Worm (Caenorhabditis elegans) whole organism, young adult: ENCODE data around the gene F44E2.8.

Source experiments
- B0336.3 ChIP-seq: fragments of 200-800 bp; sonication (Bioruptor generic); IDR thresholded peaks from 2 replicates; pipeline ENCODE4 v1.3.6; 2022; ENCODE audit warnings: missing genetic modification characterization, missing compliant biosample characterization
- C06A6.2 ChIP-seq: fragments of 200-800 bp; sonication (Bioruptor generic); conservative IDR thresholded peaks from 2 replicates; pipeline ENCODE4 v1.3.6; 2022; ENCODE audit warnings: missing genetic modification characterization, missing compliant biosample characterization
- F10E7.11 ChIP-seq: sonication (generic microtip); optimal IDR thresholded peaks from 2 replicates; lab custom pipeline; 2017; ENCODE audit warnings: mild to moderate bottlenecking, missing genetic modification characterization, moderate library complexity, missing compliant biosample characterization
- F22D6.2 ChIP-seq: sonication (generic microtip); optimal IDR thresholded peaks from 2 replicates; lab custom pipeline; 2016; ENCODE audit warnings: mild to moderate bottlenecking, missing genetic modification characterization, missing compliant biosample characterization
- F37B4.10 ChIP-seq: fragments of 200-800 bp; sonication (Bioruptor generic); IDR thresholded peaks from 2 replicates; pipeline ENCODE4 v1.3.6; 2022; ENCODE audit warnings: missing genetic modification characterization, missing compliant biosample characterization
- F57A8.1 ChIP-seq: fragments of 200-800 bp; sonication (Bioruptor generic); optimal IDR thresholded peaks from 2 replicates; lab custom pipeline; 2018; ENCODE audit warnings: mild to moderate bottlenecking, missing genetic modification characterization, moderate library complexity, missing compliant biosample characterization
- F57C9.4 ChIP-seq: sonication (generic microtip); optimal IDR thresholded peaks from 2 replicates; lab custom pipeline; 2017; ENCODE audit warnings: mild to moderate bottlenecking, missing genetic modification characterization, missing compliant biosample characterization
- K12H6.12 ChIP-seq: fragments of 200-800 bp; sonication (Bioruptor generic); optimal IDR thresholded peaks from 2 replicates; lab custom pipeline; 2018; ENCODE audit warnings: mild to moderate bottlenecking, missing genetic modification characterization, missing compliant biosample characterization
- ZK185.1 ChIP-seq: sonication (generic microtip); optimal IDR thresholded peaks from 2 replicates; lab custom pipeline; 2016; ENCODE audit warnings: mild to moderate bottlenecking, missing genetic modification characterization, missing compliant biosample characterization; ENCODE audit not compliant: poor library complexity, severe bottlenecking
- akir-1 ChIP-seq: fragments of 200-800 bp; sonication (Bioruptor generic); optimal IDR thresholded peaks from 2 replicates; lab custom pipeline; 2018; ENCODE audit warnings: mild to moderate bottlenecking, missing genetic modification characterization, moderate library complexity, missing compliant biosample characterization
- ama-1 ChIP-seq, 3 experiments: fragments of 150-350 bp in 1 of 3; sonication (generic microtip) in 2 of 3; optimal IDR thresholded peaks; 2 replicates each; lab custom pipeline; 2014 to 2018; ENCODE audit warnings: missing biosample characterization in 2 of 3, missing genetic modification characterization in 2 of 3, missing genetic modification reagents in 2 of 3
- atf-7 ChIP-seq: sonication (generic microtip); optimal IDR thresholded peaks from 2 replicates; lab custom pipeline; 2017; ENCODE audit warnings: mild to moderate bottlenecking, missing genetic modification characterization, missing compliant biosample characterization
- athp-1 ChIP-seq: sonication (generic microtip); optimal IDR thresholded peaks from 2 replicates; lab custom pipeline; 2017; ENCODE audit warnings: mild to moderate bottlenecking, missing genetic modification characterization, missing compliant biosample characterization
- attf-3 ChIP-seq: fragments of 200-800 bp; sonication (Bioruptor generic); conservative IDR thresholded peaks from 2 replicates; pipeline ENCODE4 v1.3.6; 2022; ENCODE audit warnings: missing genetic modification reagents, missing genetic modification characterization, missing compliant biosample characterization
- attf-5 ChIP-seq: fragments of 200-800 bp; sonication (Bioruptor generic); optimal IDR thresholded peaks from 2 replicates; lab custom pipeline; 2018; ENCODE audit warnings: mild to moderate bottlenecking, missing genetic modification characterization, missing compliant biosample characterization
- cebp-1 ChIP-seq, 2 experiments: fragments of 200-800 bp in 1 of 2; sonication (Bioruptor generic) in 1 of 2; sonication (generic microtip) in 1 of 2; IDR thresholded peaks in 1 of 2; optimal IDR thresholded peaks in 1 of 2; 2 replicates each; pipeline versions ENCODE4 v1.3.6 to Lab custom; 2017 to 2022; ENCODE audit warnings: missing compliant biosample characterization in 2 of 2, missing genetic modification characterization in 2 of 2, mild to moderate bottlenecking in 1 of 2, missing genetic modification reagents in 1 of 2, moderate library complexity in 1 of 2
- ceh-100 ChIP-seq: fragments of 200-800 bp; sonication (Bioruptor generic); IDR thresholded peaks from 2 replicates; pipeline ENCODE4 v1.3.6; 2022; ENCODE audit warnings: missing genetic modification reagents, missing genetic modification characterization, missing compliant biosample characterization
- ceh-27 ChIP-seq: fragments of 200-800 bp; sonication (Bioruptor generic); optimal IDR thresholded peaks from 2 replicates; lab custom pipeline; 2018; ENCODE audit warnings: mild to moderate bottlenecking, missing genetic modification characterization, moderate library complexity, missing compliant biosample characterization
- chd-7 ChIP-seq: sonication (generic microtip); optimal IDR thresholded peaks from 2 replicates; lab custom pipeline; 2016; ENCODE audit warnings: mild to moderate bottlenecking, missing genetic modification characterization, moderate library complexity, missing compliant biosample characterization
- dox-1 ChIP-seq: fragments of 200-800 bp; sonication (Bioruptor generic); IDR thresholded peaks from 2 replicates; pipeline ENCODE4 v1.3.6; 2022; ENCODE audit warnings: missing genetic modification reagents, missing genetic modification characterization, missing compliant biosample characterization
- egl-18 ChIP-seq: fragments of 200-800 bp; sonication (Bioruptor generic); IDR thresholded peaks from 2 replicates; pipeline ENCODE4 v1.3.6; 2022; ENCODE audit warnings: missing genetic modification reagents, missing genetic modification characterization, missing compliant biosample characterization
- egrh-3 ChIP-seq: fragments of 200-800 bp; sonication (Bioruptor generic); IDR thresholded peaks from 2 replicates; pipeline ENCODE4 v1.3.6; 2022; ENCODE audit warnings: missing genetic modification reagents, missing genetic modification characterization, missing compliant biosample characterization
- ekl-4 ChIP-seq: fragments of 200-800 bp; sonication (Bioruptor generic); IDR thresholded peaks from 2 replicates; pipeline ENCODE4 v1.3.6; 2022; ENCODE audit warnings: missing genetic modification reagents, missing genetic modification characterization, missing compliant biosample characterization
- ets-4 ChIP-seq: fragments of 200-800 bp; sonication (Bioruptor generic); optimal IDR thresholded peaks from 2 replicates; lab custom pipeline; 2018; ENCODE audit warnings: mild to moderate bottlenecking, missing genetic modification characterization, missing compliant biosample characterization
- gei-17 ChIP-seq: fragments of 200-800 bp; sonication (Bioruptor generic); optimal IDR thresholded peaks from 2 replicates; lab custom pipeline; 2018; ENCODE audit warnings: mild to moderate bottlenecking, missing genetic modification characterization, missing compliant biosample characterization
- hmg-1.2 ChIP-seq: fragments of 200-800 bp; sonication (Bioruptor generic); IDR thresholded peaks from 2 replicates; pipeline ENCODE4 v1.3.6; 2022; ENCODE audit warnings: missing genetic modification reagents, missing genetic modification characterization, missing compliant biosample characterization
- let-607 ChIP-seq, 2 experiments: fragments of 200-800 bp in 1 of 2; sonication (Bioruptor generic) in 1 of 2; sonication (generic microtip) in 1 of 2; optimal IDR thresholded peaks; 2 replicates each; lab custom pipeline; 2016 to 2018; ENCODE audit warnings: mild to moderate bottlenecking in 2 of 2, missing compliant biosample characterization in 2 of 2, missing genetic modification characterization in 2 of 2, moderate library complexity in 2 of 2, missing genotype in 1 of 2
- lin-35 ChIP-seq, 3 experiments: fragments of 150-350 bp in 2 of 3; sonication (generic microtip) in 1 of 3; optimal IDR thresholded peaks; 2 replicates each; lab custom pipeline; 2014 to 2018; ENCODE audit warnings: missing biosample characterization in 3 of 3, missing genetic modification characterization in 3 of 3, missing genetic modification reagents in 3 of 3
- lin-40 ChIP-seq: sonication (generic microtip); optimal IDR thresholded peaks from 2 replicates; lab custom pipeline; 2016; ENCODE audit warnings: missing genetic modification characterization, mild to moderate bottlenecking, missing compliant biosample characterization, missing genotype, missing genetic modification reagents
- lin-54 ChIP-seq: fragments of 200-800 bp; sonication (Bioruptor generic); optimal IDR thresholded peaks from 2 replicates; lab custom pipeline; 2018; ENCODE audit warnings: mild to moderate bottlenecking, missing genetic modification characterization, missing compliant biosample characterization
- mcd-1 ChIP-seq: fragments of 200-800 bp; sonication (Bioruptor generic); IDR thresholded peaks from 2 replicates; pipeline ENCODE4 v1.3.6; 2022; ENCODE audit warnings: missing genetic modification reagents, missing genetic modification characterization, missing compliant biosample characterization
- nfya-2 ChIP-seq: fragments of 200-800 bp; sonication (Bioruptor generic); IDR thresholded peaks from 2 replicates; pipeline ENCODE4 v1.3.6; 2022; ENCODE audit warnings: missing genetic modification reagents, missing genetic modification characterization, missing compliant biosample characterization
- nfyb-1 ChIP-seq: fragments of 200-800 bp; sonication (Bioruptor generic); IDR thresholded peaks from 2 replicates; pipeline ENCODE4 v1.3.6; 2022; ENCODE audit warnings: missing genetic modification reagents, missing genetic modification characterization, missing compliant biosample characterization
- pbrm-1 ChIP-seq: fragments of 200-800 bp; sonication (Bioruptor generic); IDR thresholded peaks from 2 replicates; pipeline ENCODE4 v1.3.6; 2022; ENCODE audit warnings: missing genetic modification reagents, missing genetic modification characterization, missing compliant biosample characterization
- pha-4 ChIP-seq: fragments of 150-350 bp; sonication (generic microtip); optimal IDR thresholded peaks from 2 replicates; lab custom pipeline; 2014; ENCODE audit warnings: missing biosample characterization, missing genetic modification reagents, missing genetic modification characterization
- repo-1 ChIP-seq: sonication (generic microtip); optimal IDR thresholded peaks from 2 replicates; lab custom pipeline; 2017; ENCODE audit warnings: mild to moderate bottlenecking, missing genetic modification characterization, missing compliant biosample characterization
- rpc-1 ChIP-seq, 2 experiments: fragments of 150-350 bp in 1 of 2; sonication (generic microtip) in 1 of 2; optimal IDR thresholded peaks; 2 replicates each; lab custom pipeline; 2014 to 2018; ENCODE audit warnings: missing biosample characterization in 1 of 2, missing genetic modification characterization in 1 of 2, missing genetic modification reagents in 1 of 2, missing genotype in 1 of 2
- snpc-1.3 ChIP-seq: sonication (generic microtip); optimal IDR thresholded peaks from 2 replicates; lab custom pipeline; 2017; ENCODE audit warnings: missing genetic modification characterization, mild to moderate bottlenecking, missing compliant biosample characterization, antibody characterized with exemption, moderate library complexity, missing genotype, missing genetic modification reagents; ENCODE audit not compliant: insufficient read depth
- snpc-4 ChIP-seq, 5 experiments: fragments of 150-350 bp in 1 of 5; sonication (generic microtip) in 4 of 5; optimal IDR thresholded peaks; 2 replicates each; lab custom pipeline; 2014 to 2018; ENCODE audit warnings: missing genetic modification characterization in 5 of 5, missing biosample characterization in 3 of 5, antibody characterized with exemption in 2 of 5, mild to moderate bottlenecking in 2 of 5, missing compliant biosample characterization in 2 of 5, missing genotype in 2 of 5, moderate library complexity in 2 of 5, missing genetic modification reagents in 1 of 5
- somi-1 ChIP-seq: fragments of 200-800 bp; sonication (Bioruptor generic); optimal IDR thresholded peaks from 2 replicates; lab custom pipeline; 2018; ENCODE audit warnings: mild to moderate bottlenecking, missing genetic modification characterization, missing compliant biosample characterization
- tbx-9 ChIP-seq: sonication (generic microtip); optimal IDR thresholded peaks from 2 replicates; lab custom pipeline; 2016; ENCODE audit warnings: borderline replicate concordance, missing genetic modification characterization, inconsistent platforms, missing compliant biosample characterization
- tlf-1 ChIP-seq: fragments of 200-800 bp; sonication (Bioruptor generic); optimal IDR thresholded peaks from 2 replicates; lab custom pipeline; 2018; ENCODE audit warnings: mild to moderate bottlenecking, missing genetic modification characterization, missing compliant biosample characterization
- zim-3 ChIP-seq: sonication (generic microtip); optimal IDR thresholded peaks from 2 replicates; lab custom pipeline; 2017; ENCODE audit warnings: mild to moderate bottlenecking, missing genetic modification characterization, moderate library complexity, missing compliant biosample characterization

The F44E2.8 gene

DNA sequence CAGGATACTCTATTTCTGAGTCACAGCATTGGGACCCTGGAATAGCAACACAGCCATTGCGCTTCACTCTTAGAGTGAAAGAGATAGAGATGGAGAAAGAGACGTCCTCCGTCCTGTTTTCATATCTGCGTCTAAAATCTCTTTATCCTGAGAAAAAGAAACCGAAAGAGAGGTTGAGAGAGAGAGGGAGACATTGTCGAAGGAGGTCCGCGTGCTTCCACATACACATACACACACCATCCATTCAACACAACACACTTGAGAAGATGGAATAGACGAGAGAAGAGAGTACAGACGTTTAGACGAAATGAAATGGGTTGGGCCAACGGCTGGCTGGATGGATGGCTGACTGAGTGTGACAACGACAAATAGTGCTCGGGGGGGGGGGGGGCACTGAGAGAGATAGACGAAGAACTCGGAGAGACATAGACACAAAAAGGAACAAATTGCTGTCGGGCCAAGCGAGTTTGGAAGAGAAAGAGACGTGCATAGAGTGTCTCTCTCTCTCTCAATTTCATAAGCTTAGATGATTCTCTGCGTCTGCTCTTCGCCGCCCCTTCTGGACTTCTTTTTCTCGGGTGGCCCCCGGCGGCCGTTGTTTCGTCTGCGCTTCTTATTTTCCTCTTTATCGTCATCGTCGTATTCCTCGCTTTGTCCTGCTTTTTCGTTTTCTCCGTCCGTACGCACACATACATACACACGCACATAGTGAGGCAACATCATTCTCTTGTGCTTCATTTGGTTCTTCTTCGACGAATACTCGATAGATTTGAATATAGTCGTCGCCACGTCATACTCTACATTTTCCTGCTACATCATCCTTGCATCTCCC is 49.5 kb downstream of the F44E2.8 start, which contains the start of gene F54F2.6:
Gene F54F2.6, minus strand, starts transcription at position 738 of the 832 bp plus-strand sequence.
- TF ChIP-seq C06A6.2 (GFP tag; lab: Robert Waterston, UW) (peak; percentile 57), egl-18 (0 out of 2 replicates have a peak, but pooled peaks have one; percentile 8), F57A8.1 (GFP tag; lab: Kevin White, UChicago) (no peak), pbrm-1 (GFP tag; lab: Robert Waterston, UW) (0 out of 2 replicates have a peak, but pooled peaks have one; percentile 10), let-607 (tag; optimal IDR thresholded peaks at IDR 0.05; lab: Kevin White, UChicago) (peak in 1 of 2 experiments; percentile 36), ceh-100 (no peak), K12H6.12 (tag; lab: Kevin White, UChicago) (peak; percentile 97), nfyb-1 (GFP tag; lab: Robert Waterston, UW) (0 out of 2 replicates have a peak, but pooled peaks have one; percentile 50), zim-3 (tag; lab: Kevin White, UChicago) (no peak), snpc-4 (GFP tag; optimal IDR thresholded peaks at IDR 0.05; lab: Kevin White, UChicago) (no peak), snpc-4 (tag; optimal IDR thresholded peaks at IDR 0.05; lab: Kevin White, UChicago) (peak in 2 of 4 experiments; percentile 50), chd-7 (peak; percentile 82), akir-1 (GFP tag; lab: Kevin White, UChicago) (no peak), hmg-1.2 (GFP tag; lab: Robert Waterston, UW) (peak; percentile 66), rpc-1 (optimal IDR thresholded peaks at IDR 0.05; lab: Kevin White, UChicago) (no peak), rpc-1 (tag; optimal IDR thresholded peaks at IDR 0.05; lab: Kevin White, UChicago) (no peak), B0336.3 (GFP tag; lab: Robert Waterston, UW) (peak; percentile 77), ets-4 (GFP tag; lab: Kevin White, UChicago) (peak; percentile 42), F22D6.2 (tag; lab: Kevin White, UChicago) (no peak), F57C9.4 (tag; lab: Kevin White, UChicago) (no peak), lin-54 (GFP tag; lab: Kevin White, UChicago) (peak; percentile 36), attf-3 (no peak), lin-40 (tag; lab: Kevin White, UChicago) (peak; percentile 77), repo-1 (tag; lab: Kevin White, UChicago) (peak; percentile 57), atf-7 (tag; lab: Kevin White, UChicago) (peak; percentile 81), gei-17 (peak; percentile 25), athp-1 (tag; lab: Kevin White, UChicago) (peak; percentile 1), somi-1 (GFP tag; lab: Kevin White, UChicago) (peak; percentile 91), pha-4 (tag; lab: Kevin White, UChicago) (no peak), lin-35 (GFP tag; optimal IDR thresholded peaks at IDR 0.05; lab: Kevin White, UChicago) (peak in 1 of 3 experiments; percentile 78), ceh-27 (GFP tag; lab: Kevin White, UChicago) (peak; percentile 88), attf-5 (GFP tag; lab: Kevin White, UChicago) (peak; percentile 86), egrh-3 (GFP tag; lab: Robert Waterston, UW) (peak; percentile 83), ama-1 (optimal IDR thresholded peaks at IDR 0.05; lab: Kevin White, UChicago) (no peak), ama-1 (GFP tag; optimal IDR thresholded peaks at IDR 0.05; lab: Kevin White, UChicago) (peak in 1 of 2 experiments; percentile 23), dox-1 (GFP tag; lab: Robert Waterston, UW) (peak; percentile 77), mcd-1 (GFP tag; lab: Robert Waterston, UW) (peak; percentile 59), tbx-9 (tag; lab: Kevin White, UChicago) (no peak), F37B4.10 (GFP tag; lab: Robert Waterston, UW) (0 out of 2 replicates have a peak, but pooled peaks have one; percentile 9), ekl-4 (GFP tag; lab: Robert Waterston, UW) (0 out of 2 replicates have a peak, but pooled peaks have one; percentile 12), cebp-1 (GFP tag; IDR thresholded peaks at IDR 0.05; lab: Robert Waterston, UW) (peak; percentile 60), cebp-1 (tag; optimal IDR thresholded peaks at IDR 0.05; lab: Kevin White, UChicago) (peak; percentile 91), tlf-1 (GFP tag; lab: Kevin White, UChicago) (peak; percentile 16), ZK185.1 (tag; lab: Kevin White, UChicago) (peak; percentile 52), snpc-1.3 (tag; lab: Kevin White, UChicago) (no peak), F10E7.11 (tag; lab: Kevin White, UChicago) (peak; percentile 9), nfya-2 (no peak)
